Worm (Caenorhabditis elegans) whole organism, late embryonic: ENCODE measurements around the gene pqn-90.

Source experiments
- F13H6.1 ChIP-seq: sonication (generic microtip); optimal IDR thresholded peaks from 2 replicates; lab custom pipeline; 2016; ENCODE audit warnings: missing genetic modification characterization, missing compliant biosample characterization
- K02D7.2 ChIP-seq: sonication (generic microtip); optimal IDR thresholded peaks from 2 replicates; lab custom pipeline; 2017; ENCODE audit warnings: mild to moderate bottlenecking, missing genetic modification characterization, missing compliant biosample characterization
- K09A11.1 ChIP-seq: sonication (generic microtip); optimal IDR thresholded peaks from 2 replicates; lab custom pipeline; 2017; ENCODE audit warnings: antibody characterized with exemption, mild to moderate bottlenecking, missing genetic modification characterization, missing compliant biosample characterization; ENCODE audit not compliant: insufficient read depth
- ceh-14 ChIP-seq: sonication (generic microtip); optimal IDR thresholded peaks from 2 replicates; lab custom pipeline; 2016; ENCODE audit warnings: missing genotype, missing genetic modification characterization, missing compliant biosample characterization
- ceh-18 ChIP-seq: sonication (generic microtip); optimal IDR thresholded peaks from 2 replicates; lab custom pipeline; 2016; ENCODE audit warnings: missing genetic modification characterization, missing compliant biosample characterization
- ceh-19 ChIP-seq: fragments of 200-800 bp; sonication (Bioruptor generic); optimal IDR thresholded peaks from 2 replicates; lab custom pipeline; 2018; ENCODE audit warnings: mild to moderate bottlenecking, missing genetic modification characterization, missing compliant biosample characterization
- ceh-22 ChIP-seq: sonication (generic microtip); optimal IDR thresholded peaks from 2 replicates; lab custom pipeline; 2017; ENCODE audit warnings: missing biosample characterization, missing genetic modification characterization
- ceh-24 ChIP-seq: sonication (generic microtip); optimal IDR thresholded peaks from 2 replicates; lab custom pipeline; 2016; ENCODE audit warnings: mild to moderate bottlenecking, missing genetic modification characterization, missing compliant biosample characterization
- ceh-31 ChIP-seq: sonication (generic microtip); optimal IDR thresholded peaks from 2 replicates; lab custom pipeline; 2016; ENCODE audit warnings: missing genetic modification characterization, missing compliant biosample characterization
- ceh-34 ChIP-seq: sonication (generic microtip); optimal IDR thresholded peaks from 2 replicates; lab custom pipeline; 2016; ENCODE audit warnings: mild to moderate bottlenecking, missing genetic modification characterization, missing compliant biosample characterization
- ceh-48 ChIP-seq: sonication (generic microtip); optimal IDR thresholded peaks from 2 replicates; lab custom pipeline; 2016; ENCODE audit warnings: missing genetic modification characterization, inconsistent platforms, missing compliant biosample characterization
- che-1 ChIP-seq: sonication (generic microtip); optimal IDR thresholded peaks from 2 replicates; lab custom pipeline; 2016; ENCODE audit warnings: mild to moderate bottlenecking, missing genetic modification characterization, missing compliant biosample characterization
- fax-1 ChIP-seq: sonication (generic microtip); optimal IDR thresholded peaks from 2 replicates; lab custom pipeline; 2016; ENCODE audit warnings: missing genotype, missing genetic modification characterization, missing compliant biosample characterization
- fkh-10 ChIP-seq: fragments of 150-350 bp; optimal IDR thresholded peaks from 2 replicates; lab custom pipeline; 2014; ENCODE audit warnings: missing biosample characterization, missing genetic modification reagents, missing genetic modification characterization
- fkh-6 ChIP-seq: sonication (generic microtip); optimal IDR thresholded peaks from 2 replicates; lab custom pipeline; 2016; ENCODE audit warnings: missing genetic modification characterization, missing compliant biosample characterization
- gmeb-2 ChIP-seq: sonication (generic microtip); optimal IDR thresholded peaks from 2 replicates; lab custom pipeline; 2016; ENCODE audit warnings: missing genetic modification characterization, inconsistent platforms, missing compliant biosample characterization
- hlh-30 ChIP-seq: sonication (generic microtip); optimal IDR thresholded peaks from 2 replicates; lab custom pipeline; 2017; ENCODE audit warnings: antibody characterized with exemption, missing genetic modification characterization, missing compliant biosample characterization; ENCODE audit not compliant: insufficient read depth
- nfya-1 ChIP-seq: sonication (generic microtip); optimal IDR thresholded peaks from 2 replicates; lab custom pipeline; 2017; ENCODE audit warnings: missing genetic modification characterization, mild to moderate bottlenecking, missing compliant biosample characterization, antibody characterized with exemption, moderate library complexity
- nhr-232 ChIP-seq: sonication (generic microtip); optimal IDR thresholded peaks from 2 replicates; lab custom pipeline; 2016; ENCODE audit warnings: missing genetic modification characterization, missing compliant biosample characterization
- npax-4 ChIP-seq: sonication (generic microtip); optimal IDR thresholded peaks from 2 replicates; lab custom pipeline; 2016; ENCODE audit warnings: missing genetic modification characterization, missing compliant biosample characterization
- odd-2 ChIP-seq: sonication (generic microtip); optimal IDR thresholded peaks from 2 replicates; lab custom pipeline; 2017; ENCODE audit warnings: antibody characterized with exemption, mild to moderate bottlenecking, missing genetic modification characterization, missing compliant biosample characterization
- pha-2 ChIP-seq: sonication (generic microtip); optimal IDR thresholded peaks from 2 replicates; lab custom pipeline; 2017; ENCODE audit warnings: mild to moderate bottlenecking, missing genetic modification characterization, missing compliant biosample characterization
- pqm-1 ChIP-seq: sonication (generic microtip); optimal IDR thresholded peaks from 2 replicates; lab custom pipeline; 2016; ENCODE audit warnings: missing genetic modification characterization, missing compliant biosample characterization
- pros-1 ChIP-seq: fragments of 150-350 bp; optimal IDR thresholded peaks from 2 replicates; lab custom pipeline; 2014; ENCODE audit warnings: missing biosample characterization, missing genetic modification reagents, missing genetic modification characterization
- ref-2 ChIP-seq: sonication (generic microtip); optimal IDR thresholded peaks from 2 replicates; lab custom pipeline; 2016; ENCODE audit warnings: missing genetic modification characterization, missing compliant biosample characterization
- sdc-2 ChIP-seq: sonication (generic microtip); optimal IDR thresholded peaks from 2 replicates; lab custom pipeline; 2016; ENCODE audit warnings: missing genotype, missing genetic modification characterization, missing compliant biosample characterization
- sox-4 ChIP-seq: sonication (generic microtip); optimal IDR thresholded peaks from 2 replicates; lab custom pipeline; 2017; ENCODE audit warnings: mild to moderate bottlenecking, missing genetic modification characterization, inconsistent platforms, missing compliant biosample characterization
- syd-9 ChIP-seq: sonication (generic microtip); optimal IDR thresholded peaks from 2 replicates; lab custom pipeline; 2016; ENCODE audit warnings: mild to moderate bottlenecking, missing genetic modification characterization, moderate library complexity, missing compliant biosample characterization
- tbx-2 ChIP-seq: sonication (generic microtip); optimal IDR thresholded peaks from 2 replicates; lab custom pipeline; 2016; ENCODE audit warnings: missing genetic modification characterization, missing compliant biosample characterization
- tbx-7 ChIP-seq: sonication (generic microtip); optimal IDR thresholded peaks from 2 replicates; lab custom pipeline; 2016; ENCODE audit warnings: missing genotype, missing genetic modification characterization, missing compliant biosample characterization
- unc-42 ChIP-seq: sonication (generic microtip); optimal IDR thresholded peaks from 2 replicates; lab custom pipeline; 2016; ENCODE audit warnings: missing genotype, missing genetic modification characterization, missing compliant biosample characterization
- zip-5 ChIP-seq: sonication (generic microtip); optimal IDR thresholded peaks from 2 replicates; lab custom pipeline; 2016; ENCODE audit warnings: missing genetic modification characterization, missing compliant biosample characterization

Gene pqn-90

DNA sequence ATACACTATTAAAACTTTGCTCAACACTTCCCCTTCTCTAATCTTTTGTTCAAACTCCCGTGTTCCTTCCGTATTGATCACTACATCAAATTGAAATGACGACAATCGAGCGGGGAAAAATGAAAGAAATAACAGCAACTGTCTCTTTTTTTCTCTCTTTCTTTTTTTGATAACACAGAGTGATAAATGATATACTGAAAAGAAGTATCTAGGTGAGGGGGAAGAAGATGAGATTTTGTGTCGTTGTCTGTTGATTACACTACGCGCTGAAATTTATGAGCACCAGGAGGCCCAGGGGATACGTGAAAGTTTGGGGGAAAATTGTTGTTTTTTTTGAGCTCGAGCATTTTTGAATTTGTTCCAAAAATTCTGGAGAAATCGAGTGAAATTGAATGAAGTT, 17.0 kb downstream of the pqn-90 start:
- TF ChIP-seq sox-4: no peak
- peak; percentile 54 for TF ChIP-seq ceh-18 (tag; lab: Kevin White, UChicago)
- TF ChIP-seq, all 69 proteins: peak for 1

DNA sequence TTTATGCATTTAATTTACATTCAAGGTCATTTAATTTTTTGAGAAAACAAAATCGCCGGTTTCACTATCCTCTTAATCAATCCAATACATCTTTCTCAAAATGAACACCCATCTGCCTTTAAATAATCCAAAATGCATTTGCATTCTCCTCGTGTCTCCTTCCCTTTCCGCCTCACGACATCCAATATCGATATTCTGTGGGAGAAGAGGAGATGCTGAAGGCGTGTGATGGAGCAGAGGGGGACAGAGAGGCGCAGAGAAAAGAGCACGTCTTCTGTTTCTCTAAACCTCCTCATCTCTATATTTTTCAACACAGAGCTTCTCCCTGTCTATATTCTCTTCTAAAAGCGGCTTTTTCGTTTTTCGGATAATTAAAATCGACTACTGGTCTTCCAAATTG, 31.5 kb downstream of the pqn-90 start, which contains the start of gene Y73F8A.5:
Y73F8A.5 (plus strand) TSS at position 321 of the 400 bp plus-strand sequence.
- TF ChIP-seq nfya-1 (tag; lab: Kevin White, UChicago) (peak; percentile 27), ceh-34 (tag; lab: Kevin White, UChicago) (no peak), nhr-232 (tag; lab: Kevin White, UChicago) (no peak), hlh-30 (tag; lab: Kevin White, UChicago) (peak; percentile 15), zip-5 (no peak), ceh-31 (tag; lab: Kevin White, UChicago) (peak; percentile 72), npax-4 (tag; lab: Kevin White, UChicago) (no peak), ceh-19 (GFP tag; lab: Kevin White, UChicago) (peak; percentile 7), unc-42 (tag; lab: Kevin White, UChicago) (peak; percentile 81), fkh-10 (GFP tag; lab: Kevin White, UChicago) (no peak), sdc-2 (tag; lab: Kevin White, UChicago) (no peak), che-1 (tag; lab: Kevin White, UChicago) (no peak), ref-2 (no peak), gmeb-2 (no peak), ceh-24 (tag; lab: Kevin White, UChicago) (no peak), pha-2 (tag; lab: Kevin White, UChicago) (no peak), K02D7.2 (tag; lab: Kevin White, UChicago) (no peak), ceh-14 (tag; lab: Kevin White, UChicago) (peak; percentile 27), fax-1 (no peak), pqm-1 (tag; lab: Kevin White, UChicago) (no peak)
- TF ChIP-seq, all 69 proteins: peak for 6

ce11 chrIV:15252157-15252556, 38.9 kb downstream of the pqn-90 start, which contains the start of gene srj-42:
Gene srj-42 (minus strand): TSS chrIV:15252257.
- TF ChIP-seq ceh-31 (tag; lab: Kevin White, UChicago) (no peak), tbx-2 (tag; lab: Kevin White, UChicago) (no peak), ref-2 (no peak), syd-9 (no peak), tbx-7 (tag; lab: Kevin White, UChicago) (no peak), K09A11.1 (tag; lab: Kevin White, UChicago) (no peak)
- TF ChIP-seq, all 69 proteins: peak for 0

DNA sequence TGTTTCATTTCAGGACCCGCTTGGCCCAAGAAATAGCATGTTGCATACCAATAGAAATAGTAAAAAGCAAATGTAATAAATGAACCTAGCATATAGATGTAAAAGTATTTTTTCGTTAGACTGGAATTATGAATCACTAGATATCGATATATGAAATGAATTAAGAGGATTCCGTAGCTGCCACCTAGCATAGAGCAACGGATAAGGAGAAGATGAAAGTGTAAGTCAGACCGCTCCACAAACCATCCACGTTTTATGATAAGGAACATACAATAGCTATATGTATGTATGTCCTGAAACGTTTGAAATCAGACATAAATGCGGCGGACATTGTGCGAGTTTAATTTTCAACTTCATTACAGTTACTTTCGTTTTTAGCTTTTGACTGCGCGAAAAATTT, 40.0 kb downstream of the pqn-90 start:
- no peak for TF ChIP-seq hlh-30 (tag; lab: Kevin White, UChicago)
- no peak for TF ChIP-seq sdc-2 (tag; lab: Kevin White, UChicago)
- TF ChIP-seq ceh-48 (tag; lab: Kevin White, UChicago): no peak
- no peak for TF ChIP-seq pros-1 (tag; lab: Kevin White, UChicago)
- no peak for TF ChIP-seq ceh-14 (tag; lab: Kevin White, UChicago)
- TF ChIP-seq, all 69 proteins: peak for 0

DNA sequence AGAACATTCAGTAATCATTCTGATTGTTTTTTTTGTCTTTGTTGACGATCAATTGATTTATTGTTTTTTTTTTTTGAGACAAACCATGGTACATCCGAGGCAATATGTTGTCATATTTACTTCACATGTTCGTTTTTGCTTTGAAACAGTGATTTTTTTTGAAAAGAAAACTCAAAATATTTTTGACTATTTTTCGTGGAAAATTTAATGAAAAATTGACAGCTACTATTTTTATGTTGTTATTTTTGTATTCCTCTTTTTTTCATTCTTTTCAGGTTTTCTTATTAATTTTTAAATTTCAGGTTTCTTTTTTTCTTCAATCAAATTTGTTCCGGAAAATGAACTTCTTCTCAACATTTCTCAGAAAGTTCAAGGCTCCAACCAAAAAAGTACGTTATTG, 45.4 kb downstream of the pqn-90 start, which contains the start of gene Y73F8A.36:
Y73F8A.36 (plus strand) TSS at position 301 of the 400 bp plus-strand sequence.
- TF ChIP-seq ceh-22 (tag; lab: Kevin White, UChicago) (no peak), fkh-6 (tag; lab: Kevin White, UChicago) (no peak), F13H6.1 (tag; lab: Kevin White, UChicago) (no peak), odd-2 (no peak), pqm-1 (tag; lab: Kevin White, UChicago) (no peak), K02D7.2 (tag; lab: Kevin White, UChicago) (no peak)
- TF ChIP-seq, all 69 proteins: peak for 0
